Worm (Caenorhabditis elegans): ENCODE measurements around the gene F26G1.10.

- TF ChIP-seq ztf-11 (tag; optimal IDR thresholded peaks at IDR 0.05): no peak
- no peak for TF ChIP-seq ceh-82 (tag; optimal IDR thresholded peaks at IDR 0.05)
These were observed 22.9 kb downstream of the F26G1.10 start, which contains the start of gene C33F10.14 for ce11 chrII:4797071-4797470.
